Worm (Caenorhabditis elegans) whole organism, midembryonic: ENCODE data around the gene dot-1.4.

Experiments used
- cog-1 ChIP-seq: sonication (generic microtip); optimal IDR thresholded peaks from 2 replicates; lab custom pipeline; 2016; ENCODE audit warnings: missing genetic modification characterization, missing compliant biosample characterization
- flt-1 ChIP-seq: fragments of 200-800 bp; sonication (Bioruptor generic); IDR thresholded peaks from 2 replicates; pipeline ENCODE4 v1.3.6; 2022; ENCODE audit warnings: missing genetic modification characterization, missing compliant biosample characterization
- klf-2 ChIP-seq: fragments of 200-800 bp; sonication (Bioruptor generic); conservative IDR thresholded peaks from 2 replicates; pipeline ENCODE4 v1.3.6; 2022; ENCODE audit warnings: missing genetic modification reagents, missing genetic modification characterization, missing compliant biosample characterization
- ref-1 ChIP-seq: fragments of 200-800 bp; sonication (Bioruptor generic); conservative IDR thresholded peaks from 2 replicates; pipeline ENCODE4 v1.3.6; 2022; ENCODE audit warnings: missing genetic modification reagents, missing genetic modification characterization, missing compliant biosample characterization
- ztf-29 ChIP-seq: fragments of 200-800 bp; sonication (Bioruptor generic); IDR thresholded peaks from 2 replicates; pipeline ENCODE4 v1.3.6; 2022; ENCODE audit warnings: missing genetic modification reagents, missing genetic modification characterization, missing compliant biosample characterization

ce11 chrX:11962050-11962788 lies 30.8 kb upstream of the dot-1.4 start:
- TF ChIP-seq flt-1 (GFP tag; lab: Robert Waterston, UW) (no peak), ztf-29 (GFP tag; lab: Robert Waterston, UW) (no peak), ref-1 (GFP tag; lab: Robert Waterston, UW) (no peak), klf-2 (GFP tag; lab: Robert Waterston, UW) (no peak), cog-1 (tag; lab: Kevin White, UChicago) (no peak)
